Worm (Caenorhabditis elegans): Measurements from ENCODE around the gene C34F6.5.

- TF ChIP-seq unc-62 (GFP tag; optimal IDR thresholded peaks at IDR 0.05) (peak; percentile 48), nhr-237 (tag; optimal IDR thresholded peaks at IDR 0.05) (peak; percentile 43), nhr-12 (tag; optimal IDR thresholded peaks at IDR 0.05) (no peak), mab-5 (tag; optimal IDR thresholded peaks at IDR 0.05) (no peak), sem-2 (GFP tag; optimal IDR thresholded peaks at IDR 0.05) (no peak), unc-120 (tag; optimal IDR thresholded peaks at IDR 0.05; ENCODE audit: poor library complexity, severe bottlenecking) (peak; percentile 2), blmp-1 (tag; optimal IDR thresholded peaks at IDR 0.05) (peak; percentile 14), sptf-1 (tag; optimal IDR thresholded peaks at IDR 0.05) (peak; percentile 50), drap-1 (GFP tag; optimal IDR thresholded peaks at IDR 0.05) (peak; percentile 27), lsy-2 (tag; optimal IDR thresholded peaks at IDR 0.05) (peak; percentile 20), unc-39 (tag; optimal IDR thresholded peaks at IDR 0.05) (no peak), nhr-28 (tag; optimal IDR thresholded peaks at IDR 0.05) (no peak), snpc-4 (tag; optimal IDR thresholded peaks at IDR 0.05) (no peak), hlh-1 (tag; optimal IDR thresholded peaks at IDR 0.05) (peak; percentile 48)
These were observed 1.7 kb downstream of the C34F6.5 start, which contains the start of gene hst-2 for ce11 chrX:11206953-11207352.

Data from whole organism, mixed stage, embryonic.